Worm (Caenorhabditis elegans) whole organism, L3 larva: ENCODE data around the gene srv-34.

ENCODE experiments used
- ZK546.5 ChIP-seq: sonication (generic microtip); optimal IDR thresholded peaks from 2 replicates; lab custom pipeline; 2017; ENCODE audit warnings: missing biosample characterization, missing genetic modification characterization
- aly-2 ChIP-seq: fragments of 150-350 bp; optimal IDR thresholded peaks from 2 replicates; lab custom pipeline; 2014; ENCODE audit warnings: missing biosample characterization, missing genetic modification characterization
- egl-27 ChIP-seq: sonication (generic microtip); optimal IDR thresholded peaks from 4 replicates; lab custom pipeline; 2017; ENCODE audit warnings: missing biosample characterization, missing genetic modification reagents, missing genetic modification characterization
- elt-2 ChIP-seq: sonication (generic microtip); optimal IDR thresholded peaks from 2 replicates; lab custom pipeline; 2016; ENCODE audit warnings: missing genetic modification reagents, mild to moderate bottlenecking, missing genetic modification characterization, missing compliant biosample characterization
- fkh-10 ChIP-seq: sonication (generic microtip); optimal IDR thresholded peaks from 2 replicates; lab custom pipeline; 2017; ENCODE audit warnings: missing biosample characterization, missing genetic modification reagents, missing genetic modification characterization
- fos-1 ChIP-seq: fragments of 150-350 bp; optimal IDR thresholded peaks from 2 replicates; lab custom pipeline; 2014; ENCODE audit warnings: missing biosample characterization, missing genetic modification characterization
- lin-39 ChIP-seq: fragments of 150-350 bp; optimal IDR thresholded peaks from 2 replicates; lab custom pipeline; 2018; ENCODE audit warnings: missing biosample characterization, missing genetic modification reagents, missing genetic modification characterization
- nhr-28 ChIP-seq: fragments of 150-350 bp; optimal IDR thresholded peaks from 2 replicates; lab custom pipeline; 2014; ENCODE audit warnings: missing biosample characterization, missing genetic modification characterization
- snpc-4 ChIP-seq: fragments of 150-350 bp; optimal IDR thresholded peaks from 2 replicates; lab custom pipeline; 2014; ENCODE audit warnings: missing biosample characterization, missing genetic modification characterization
- ztf-4 ChIP-seq: fragments of 150-350 bp; optimal IDR thresholded peaks from 2 replicates; lab custom pipeline; 2014; ENCODE audit warnings: missing biosample characterization, missing genetic modification characterization

ce11 chrV:16419769-16420168, 45.2 kb upstream of the srv-34 start, which contains the start of gene F26D2.16:
- no peak for TF ChIP-seq nhr-28
- no peak for TF ChIP-seq lin-39 (tag; lab: Kevin White, UChicago)
- TF ChIP-seq ZK546.5 = no peak
- TF ChIP-seq fkh-10 (GFP tag; lab: Kevin White, UChicago) = no peak
- TF ChIP-seq snpc-4 = no peak
- no peak for TF ChIP-seq elt-2
- TF ChIP-seq fos-1 (tag; lab: Kevin White, UChicago) = no peak
- no peak for TF ChIP-seq egl-27 (tag; lab: Kevin White, UChicago)
- TF ChIP-seq ztf-4 (tag; lab: Kevin White, UChicago) = no peak
- TF ChIP-seq aly-2 (tag; lab: Kevin White, UChicago) = no peak
